Worm (Caenorhabditis elegans) whole organism, early embryonic: ENCODE measurements around the gene clec-187.

Experiments used
- B0310.2 ChIP-seq: sonication (generic microtip); optimal IDR thresholded peaks from 2 replicates; lab custom pipeline; 2016; ENCODE audit warnings: mild to moderate bottlenecking, missing genetic modification characterization, missing compliant biosample characterization
- aly-1 ChIP-seq: sonication (generic microtip); optimal IDR thresholded peaks from 2 replicates; lab custom pipeline; 2016; ENCODE audit warnings: missing genetic modification characterization, missing compliant biosample characterization
- ama-1 ChIP-seq: fragments of 150-350 bp; optimal IDR thresholded peaks from 2 replicates; lab custom pipeline; 2014
- ceh-13 ChIP-seq: fragments of 200-800 bp; sonication (Bioruptor generic); optimal IDR thresholded peaks from 2 replicates; lab custom pipeline; 2018; ENCODE audit warnings: mild to moderate bottlenecking, missing genetic modification characterization, missing compliant biosample characterization
- ceh-36 ChIP-seq: sonication (generic microtip); optimal IDR thresholded peaks from 2 replicates; lab custom pipeline; 2016; ENCODE audit warnings: missing genetic modification characterization, inconsistent platforms, missing compliant biosample characterization
- pes-1 ChIP-seq: fragments of 200-800 bp; sonication (Bioruptor generic); IDR thresholded peaks from 2 replicates; pipeline ENCODE4 v1.3.6; 2022; ENCODE audit warnings: missing genetic modification reagents, missing genetic modification characterization, missing compliant biosample characterization

DNA sequence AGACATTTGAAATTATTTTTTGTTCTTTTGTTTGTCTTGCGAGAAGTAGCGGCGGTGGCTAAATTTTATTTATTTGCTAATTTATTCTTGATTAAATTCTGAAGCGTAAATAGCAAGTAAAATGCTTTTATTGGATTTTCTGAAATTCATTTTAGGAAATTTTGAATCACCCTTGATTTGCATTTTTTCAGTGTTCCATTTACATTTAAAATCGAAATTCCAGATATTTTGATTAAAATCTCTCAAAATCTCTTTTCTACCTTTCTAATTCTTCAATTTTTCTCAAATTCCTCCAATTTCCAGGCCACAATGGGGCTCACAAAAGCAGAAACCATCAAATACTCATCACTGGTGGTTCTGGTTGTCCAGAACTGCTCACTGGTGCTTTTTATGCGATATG, 16.0 kb downstream of the clec-187 start, which contains the start of gene nstp-5:
- TF ChIP-seq ceh-36 (tag; lab: Kevin White, UChicago), result no peak
- TF ChIP-seq pes-1 (GFP tag; lab: Robert Waterston, UW), result no peak
- no peak for TF ChIP-seq ama-1 (lab: Kevin White, UChicago)
- TF ChIP-seq B0310.2 (tag; lab: Kevin White, UChicago), result no peak
- no peak for TF ChIP-seq ceh-13 (GFP tag; lab: Kevin White, UChicago)
- TF ChIP-seq aly-1 (tag; lab: Kevin White, UChicago), result no peak
